Fruit fly (Drosophila melanogaster): Measurements from ENCODE around the gene CG15534.

DNA sequence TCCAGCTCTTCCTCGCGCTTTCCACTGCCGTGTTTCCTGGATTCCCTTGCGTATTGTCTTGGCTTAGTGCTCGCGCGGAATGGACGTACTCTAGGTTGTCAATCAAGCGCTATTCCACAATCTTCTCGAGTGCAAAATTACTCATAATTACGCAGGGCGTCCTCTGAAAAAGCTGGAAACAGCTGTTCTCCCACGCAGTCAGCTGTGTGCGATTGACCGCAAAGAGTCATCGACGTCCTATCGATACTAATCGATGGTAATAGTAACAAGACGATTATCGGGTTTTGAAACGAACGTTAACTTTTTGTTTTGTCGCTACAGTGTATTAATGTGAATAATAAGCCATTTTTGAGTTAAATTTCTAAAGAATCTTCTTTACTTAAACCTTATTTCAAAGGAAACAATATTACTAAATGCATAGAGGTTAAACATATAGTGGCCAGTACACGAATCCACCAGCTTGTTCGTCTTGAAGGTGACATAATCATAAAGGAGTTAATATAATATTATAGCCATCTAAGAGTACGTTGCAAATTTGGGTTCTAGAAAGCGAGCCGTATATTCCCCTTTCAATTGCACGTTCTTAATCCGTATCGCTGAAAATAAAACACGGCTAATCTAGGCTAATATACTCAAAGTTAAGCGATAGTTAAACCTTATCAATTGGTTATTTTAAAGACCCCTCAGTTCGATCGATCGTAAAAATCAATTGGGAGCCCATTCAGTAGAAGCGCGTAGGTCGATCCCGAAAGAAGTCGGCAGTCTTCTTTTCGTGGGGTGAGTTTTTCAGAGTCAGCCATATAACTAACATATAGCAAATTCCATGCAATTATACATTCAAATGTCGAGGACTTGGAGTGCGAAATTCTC is 27.4 kb downstream of the CG15534 start, which contains the start of the genes CG2224 and CDase:
- TF ChIP-seq pad (GFP tag; optimal IDR thresholded peaks at IDR 0.05) (no peak), cic (GFP tag; optimal IDR thresholded peaks at IDR 0.05) (no peak), CG11617 (GFP tag; optimal IDR thresholded peaks at IDR 0.05) (no peak), CG5204 (GFP tag; optimal IDR thresholded peaks at IDR 0.05) (no peak), Crg-1 (GFP tag; optimal IDR thresholded peaks at IDR 0.05) (no peak), Clk (GFP tag; optimal IDR thresholded peaks at IDR 0.05) (no peak)

Data from whole organism, adult.